Worm (Caenorhabditis elegans) whole organism, L1 larva: ENCODE results near the gene sra-2.

ENCODE experiments used
- aha-1 ChIP-seq: fragments of 150-350 bp; optimal IDR thresholded peaks from 2 replicates; lab custom pipeline; 2014; ENCODE audit warnings: missing biosample characterization, missing genetic modification characterization
- ama-1 ChIP-seq: fragments of 150-350 bp; optimal IDR thresholded peaks from 2 replicates; lab custom pipeline; 2014
- fkh-10 ChIP-seq: sonication (generic microtip); optimal IDR thresholded peaks from 2 replicates; lab custom pipeline; 2017; ENCODE audit warnings: missing biosample characterization, missing genetic modification reagents, missing genetic modification characterization
- snpc-4 ChIP-seq: fragments of 150-350 bp; optimal IDR thresholded peaks from 2 replicates; lab custom pipeline; 2014; ENCODE audit warnings: missing biosample characterization, missing genetic modification characterization

DNA sequence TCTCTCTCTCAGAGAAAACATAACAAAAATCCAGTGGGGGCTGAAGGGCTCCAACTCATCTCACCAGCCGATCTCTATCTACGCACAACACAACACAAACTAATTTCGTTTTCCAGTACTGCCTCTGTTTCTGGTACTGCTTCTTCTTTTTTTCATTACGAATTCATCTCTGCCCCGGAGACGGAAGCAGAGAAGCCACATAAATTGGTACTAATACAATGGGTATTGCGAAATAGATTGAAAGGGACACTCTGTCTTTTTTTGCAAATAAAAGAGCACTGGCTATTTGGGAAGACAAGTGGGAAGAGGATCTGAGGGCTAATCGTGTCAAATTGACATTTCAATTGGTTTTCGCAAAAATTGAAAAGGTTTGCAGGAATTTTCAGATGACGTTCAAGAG lies 31.3 kb upstream of the sra-2 start:
- TF ChIP-seq snpc-4 (tag; lab: Kevin White, UChicago) (no peak), aha-1 (tag; lab: Kevin White, UChicago) (no peak), ama-1 (lab: Kevin White, UChicago) (no peak), fkh-10 (no peak)
